Worm (Caenorhabditis elegans): ENCODE measurements around the gene gly-10.

gly-10 gene

DNA sequence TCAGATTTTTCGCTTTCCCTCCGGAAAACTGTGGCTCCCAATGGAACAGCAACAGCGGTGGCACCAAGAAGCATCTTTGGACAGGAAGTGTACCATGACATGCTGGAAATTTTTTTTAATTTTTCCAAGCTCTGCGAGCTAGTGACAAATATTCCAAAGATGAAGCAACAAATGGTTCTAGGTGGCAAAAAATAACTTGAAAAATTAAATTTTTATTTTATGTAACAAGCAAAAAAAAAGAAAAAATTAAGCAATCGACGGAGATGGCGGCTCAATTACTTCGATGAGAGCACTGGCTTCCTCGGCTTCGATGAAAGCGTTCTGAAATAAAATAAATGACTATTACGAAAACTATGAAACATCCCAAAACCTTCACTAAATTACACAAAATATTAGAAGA, 6.6 kb downstream of the gly-10 start, which contains the start of gene lact-9:
Gene lact-9, minus strand, starts transcription at position 101 of the 400 bp plus-strand sequence.
- no peak for TF ChIP-seq F13H6.1 (tag; optimal IDR thresholded peaks at IDR 0.05)

DNA sequence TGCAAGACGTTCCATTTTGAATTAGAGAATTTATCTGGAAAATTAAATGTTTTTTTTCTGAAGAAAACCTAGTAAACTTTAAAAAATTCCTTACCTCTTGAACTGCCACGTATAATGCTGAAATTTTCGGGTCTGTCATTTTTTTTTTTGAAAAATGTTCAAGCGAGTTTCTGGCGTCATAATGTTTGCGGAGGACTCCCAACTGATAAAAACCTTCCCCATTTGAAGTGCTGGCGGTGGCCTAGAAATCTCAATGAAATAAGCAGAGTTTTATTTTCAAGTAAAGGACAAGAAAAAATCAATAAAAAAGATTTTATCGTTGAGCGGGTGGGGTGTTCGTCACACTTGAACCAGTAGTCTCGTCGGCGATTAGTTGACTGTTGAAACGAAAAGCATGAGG, 7.8 kb downstream of the gly-10 start, which contains the start of gene icap-1:
Gene icap-1, minus strand, starts transcription at position 272 of the 400 bp plus-strand sequence.
- no peak for TF ChIP-seq mab-5 (tag; optimal IDR thresholded peaks at IDR 0.05)
- TF ChIP-seq unc-55 (GFP tag; optimal IDR thresholded peaks at IDR 0.05) = peak; percentile 10
- TF ChIP-seq crh-2 (tag; optimal IDR thresholded peaks at IDR 0.05) = peak; percentile 22
- TF ChIP-seq fos-1 (tag; optimal IDR thresholded peaks at IDR 0.05) = peak; percentile 58

DNA sequence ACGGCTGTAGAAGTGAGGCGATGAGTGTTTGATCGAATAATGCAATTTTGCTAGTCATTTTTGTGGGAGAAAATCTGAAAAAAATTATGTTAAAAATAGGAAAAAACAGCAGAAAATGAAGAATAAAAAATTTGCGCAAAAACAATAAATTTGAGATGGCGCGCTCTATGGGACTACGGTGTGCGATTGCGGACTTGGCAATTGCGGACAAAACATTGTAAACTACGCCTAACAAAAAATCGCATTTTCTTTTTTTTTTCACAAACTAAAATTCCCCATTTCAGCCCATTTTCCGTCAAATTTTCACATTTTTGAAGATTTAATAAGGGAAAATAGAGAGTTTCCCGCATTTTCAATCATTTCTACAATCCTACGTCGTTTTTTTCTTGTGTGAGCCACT, 9.8 kb downstream of the gly-10 start, which contains the start of the genes sas-6 and Y45F10D.7:
Gene sas-6, minus strand, starts transcription at position 80 of the 400 bp plus-strand sequence.
Gene Y45F10D.7, plus strand, starts transcription at position 256 of the 400 bp plus-strand sequence.
- no peak for TF ChIP-seq nhr-77 (tag; optimal IDR thresholded peaks at IDR 0.05)
- TF ChIP-seq lsy-2 (tag; optimal IDR thresholded peaks at IDR 0.05) = peak; percentile 95 to 99
- TF ChIP-seq ceh-16 (tag; optimal IDR thresholded peaks at IDR 0.05) = no peak
- peak; percentile 86 for TF ChIP-seq nhr-129 (tag; optimal IDR thresholded peaks at IDR 0.05)
- no peak for TF ChIP-seq R02D3.7 (tag; optimal IDR thresholded peaks at IDR 0.05)
- no peak for TF ChIP-seq ztf-11 (tag; optimal IDR thresholded peaks at IDR 0.05)
- TF ChIP-seq nhr-11 (tag; optimal IDR thresholded peaks at IDR 0.05) = no peak
- no peak for TF ChIP-seq ceh-82 (tag; optimal IDR thresholded peaks at IDR 0.05)
- no peak for TF ChIP-seq ama-1 (optimal IDR thresholded peaks at IDR 0.05)
- peak; percentile 88 for TF ChIP-seq unc-55 (GFP tag; optimal IDR thresholded peaks at IDR 0.05)
- TF ChIP-seq unc-39 (tag; optimal IDR thresholded peaks at IDR 0.05) = no peak
- peak; percentile 61 for TF ChIP-seq lin-13 (GFP tag; optimal IDR thresholded peaks at IDR 0.05)
- TF ChIP-seq mdl-1 (tag; optimal IDR thresholded peaks at IDR 0.05) = no peak
- TF ChIP-seq sem-4 (tag; optimal IDR thresholded peaks at IDR 0.05) = no peak
- TF ChIP-seq sma-3 (GFP tag; optimal IDR thresholded peaks at IDR 0.05) = peak; percentile 11
- TF ChIP-seq elt-3 (tag; optimal IDR thresholded peaks at IDR 0.05) = no peak
- TF ChIP-seq lin-11 (tag; optimal IDR thresholded peaks at IDR 0.05) = no peak
- peak; percentile 77 for TF ChIP-seq C34F6.9 (tag; optimal IDR thresholded peaks at IDR 0.05)
- no peak for TF ChIP-seq zag-1 (tag; optimal IDR thresholded peaks at IDR 0.05)
- no peak for TF ChIP-seq F13H6.1 (tag; optimal IDR thresholded peaks at IDR 0.05)
- no peak for TF ChIP-seq nhr-12 (tag; optimal IDR thresholded peaks at IDR 0.05)
- peak; percentile 73 for TF ChIP-seq crh-2 (tag; optimal IDR thresholded peaks at IDR 0.05)
- TF ChIP-seq gmeb-1 (tag; optimal IDR thresholded peaks at IDR 0.05) = peak; percentile 86
- no peak for TF ChIP-seq mbf-1 (tag; optimal IDR thresholded peaks at IDR 0.05)
- no peak for TF ChIP-seq blmp-1 (tag; optimal IDR thresholded peaks at IDR 0.05; ENCODE audit: insufficient read depth)
- TF ChIP-seq egl-27 (tag; optimal IDR thresholded peaks at IDR 0.05) = no peak
- TF ChIP-seq snpc-4 (tag; optimal IDR thresholded peaks at IDR 0.05) = no peak
- TF ChIP-seq nhr-10 (tag; optimal IDR thresholded peaks at IDR 0.05) = no peak
- no peak for TF ChIP-seq nhr-21 (tag; optimal IDR thresholded peaks at IDR 0.05)
- TF ChIP-seq dmd-4 (tag; optimal IDR thresholded peaks at IDR 0.05) = no peak
- TF ChIP-seq alr-1 (tag; optimal IDR thresholded peaks at IDR 0.05) = no peak
- TF ChIP-seq lin-39 (tag; optimal IDR thresholded peaks at IDR 0.05) = no peak
- no peak for TF ChIP-seq skn-1 (tag; optimal IDR thresholded peaks at IDR 0.05)
- TF ChIP-seq nhr-25 (tag; optimal IDR thresholded peaks at IDR 0.05) = peak; percentile 33
- TF ChIP-seq nhr-237 (tag; optimal IDR thresholded peaks at IDR 0.05) = no peak
- no peak for TF ChIP-seq ztf-1 (GFP tag; conservative IDR thresholded peaks at IDR 0.05)
- no peak for TF ChIP-seq nhr-6 (tag; optimal IDR thresholded peaks at IDR 0.05)
- TF ChIP-seq ztf-4 (tag; optimal IDR thresholded peaks at IDR 0.05) = no peak
- no peak for TF ChIP-seq elt-1 (tag; optimal IDR thresholded peaks at IDR 0.05)
- no peak for TF ChIP-seq Y55F3AM.14 (GFP tag; optimal IDR thresholded peaks at IDR 0.05)
- no peak for TF ChIP-seq ZK546.5 (tag; optimal IDR thresholded peaks at IDR 0.05)
- TF ChIP-seq mab-5 (tag; optimal IDR thresholded peaks at IDR 0.05) = peak; percentile 45
- TF ChIP-seq fos-1 (tag; optimal IDR thresholded peaks at IDR 0.05) = peak; percentile 17
- TF ChIP-seq sma-9 (GFP tag; optimal IDR thresholded peaks at IDR 0.05) = no peak
- no peak for TF ChIP-seq sma-9 (tag; optimal IDR thresholded peaks at IDR 0.05)
- no peak for TF ChIP-seq unc-62 (GFP tag; optimal IDR thresholded peaks at IDR 0.05)
- no peak for TF ChIP-seq nhr-23 (tag; optimal IDR thresholded peaks at IDR 0.05)
- TF ChIP-seq peb-1 (tag; optimal IDR thresholded peaks at IDR 0.05) = no peak
- TF ChIP-seq aly-2 (tag; optimal IDR thresholded peaks at IDR 0.05) = no peak
